Fruit fly (Drosophila melanogaster) whole organism, embryonic: Measurements from ENCODE around the gene Flad1.

ENCODE experiments used
- BEAF-32 ChIP-seq: fragments of 200-800 bp; sonication (Bioruptor generic); optimal IDR thresholded peaks from 3 replicates; lab custom pipeline; 2017; ENCODE audit warnings: missing biosample characterization, missing genetic modification characterization, mild to moderate bottlenecking, moderate library complexity, missing genetic modification reagents
- Bgb ChIP-seq: fragments of 200-800 bp; sonication (Bioruptor generic); IDR thresholded peaks from 2 replicates; pipeline ENCODE4 v1.3.6; 2022; ENCODE audit warnings: missing biosample characterization, missing genetic modification characterization; ENCODE audit not compliant: partially characterized antibody
- CG12104 ChIP-seq: fragments of 200-800 bp; sonication (Bioruptor generic); optimal IDR thresholded peaks from 3 replicates; lab custom pipeline; 2016; ENCODE audit warnings: missing biosample characterization, missing genetic modification characterization
- CG13624 ChIP-seq: fragments of 200-800 bp; sonication (Bioruptor generic); optimal IDR thresholded peaks from 2 replicates; lab custom pipeline; 2016; ENCODE audit warnings: missing biosample characterization, missing genetic modification characterization
- CG14860 ChIP-seq: fragments of 200-800 bp; sonication (Bioruptor generic); IDR thresholded peaks from 3 replicates; pipeline ENCODE4 v1.3.6; 2022; ENCODE audit warnings: missing biosample characterization, missing genetic modification characterization; ENCODE audit not compliant: partially characterized antibody
- CG17385 ChIP-seq: fragments of 200-800 bp; sonication (Bioruptor generic); optimal IDR thresholded peaks from 3 replicates; lab custom pipeline; 2018; ENCODE audit warnings: missing biosample characterization, mild to moderate bottlenecking, missing genetic modification characterization
- CG17568 ChIP-seq: fragments of 200-800 bp; sonication (Bioruptor generic); optimal IDR thresholded peaks from 2 replicates; lab custom pipeline; 2018; ENCODE audit warnings: missing biosample characterization, mild to moderate bottlenecking, missing genetic modification characterization, moderate library complexity
- CG2129 ChIP-seq: fragments of 200-800 bp; sonication (Bioruptor generic); IDR thresholded peaks from 2 replicates; pipeline ENCODE4 v1.3.6; 2022; ENCODE audit warnings: missing biosample characterization, missing genetic modification characterization; ENCODE audit not compliant: partially characterized antibody
- CG30431 ChIP-seq: fragments of 200-800 bp; sonication (Bioruptor generic); optimal IDR thresholded peaks from 2 replicates; lab custom pipeline; 2017; ENCODE audit warnings: missing biosample characterization, missing genetic modification characterization
- CG31388 ChIP-seq: fragments of 200-800 bp; sonication (Bioruptor generic); optimal IDR thresholded peaks from 2 replicates; lab custom pipeline; 2016; ENCODE audit warnings: missing biosample characterization, missing genetic modification characterization
- CG4404 ChIP-seq: fragments of 200-800 bp; sonication (Bioruptor generic); IDR thresholded peaks from 2 replicates; pipeline ENCODE4 v1.3.6; 2022; ENCODE audit warnings: missing biosample characterization, missing genetic modification characterization
- CG6654 ChIP-seq: fragments of 200-800 bp; sonication (Bioruptor generic); optimal IDR thresholded peaks from 2 replicates; lab custom pipeline; 2017; ENCODE audit warnings: missing biosample characterization, mild to moderate bottlenecking, missing genetic modification characterization
- CG7963 ChIP-seq: fragments of 200-800 bp; sonication (Bioruptor generic); IDR thresholded peaks from 3 replicates; pipeline ENCODE4 v1.3.6; 2022; ENCODE audit warnings: missing biosample characterization, missing genetic modification characterization; ENCODE audit not compliant: partially characterized antibody
- CG8290 ChIP-seq, 3 experiments: fragments of 200-800 bp; sonication (Bioruptor generic); optimal IDR thresholded peaks; 2 replicates each; lab custom pipeline; 2016 to 2019; ENCODE audit warnings: missing biosample characterization in 3 of 3, missing genetic modification characterization in 3 of 3, mild to moderate bottlenecking in 2 of 3, moderate library complexity in 1 of 3
- CG8359 ChIP-seq: fragments of 200-800 bp; sonication (Bioruptor generic); optimal IDR thresholded peaks from 2 replicates; lab custom pipeline; 2017; ENCODE audit warnings: missing biosample characterization, mild to moderate bottlenecking, missing genetic modification characterization, borderline replicate concordance
- CG9215 ChIP-seq: fragments of 200-800 bp; sonication (Bioruptor generic); IDR thresholded peaks from 2 replicates; pipeline ENCODE4 v1.3.6; 2022; ENCODE audit warnings: missing biosample characterization, missing genetic modification characterization
- Dip2 ChIP-seq: fragments of 200-800 bp; sonication (Bioruptor generic); IDR thresholded peaks from 2 replicates; pipeline ENCODE4 v1.3.6; 2022; ENCODE audit warnings: missing biosample characterization, missing genetic modification characterization
- Dip3 ChIP-seq: fragments of 200-800 bp; sonication (Bioruptor generic); optimal IDR thresholded peaks from 3 replicates; lab custom pipeline; 2016; ENCODE audit warnings: missing biosample characterization, missing genetic modification characterization
- Dref ChIP-seq: fragments of 200-800 bp; sonication (Bioruptor generic); IDR thresholded peaks from 2 replicates; pipeline ENCODE4 v1.3.6; 2022; ENCODE audit warnings: missing biosample characterization, missing genetic modification characterization
- Fer1 ChIP-seq: fragments of 200-800 bp; sonication (Bioruptor generic); optimal IDR thresholded peaks from 2 replicates; lab custom pipeline; 2017; ENCODE audit warnings: missing biosample characterization, mild to moderate bottlenecking, missing genetic modification characterization
- Hey ChIP-seq: fragments of 200-800 bp; sonication (Bioruptor generic); optimal IDR thresholded peaks from 3 replicates; lab custom pipeline; 2018; ENCODE audit warnings: missing biosample characterization, mild to moderate bottlenecking, missing genetic modification characterization
- Lim3 ChIP-seq: fragments of 200-800 bp; sonication (Bioruptor generic); IDR thresholded peaks from 2 replicates; pipeline ENCODE4 v1.3.6; 2022; ENCODE audit warnings: missing biosample characterization, missing genetic modification characterization
- MBD-R2 ChIP-seq: fragments of 200-800 bp; sonication (Bioruptor generic); IDR thresholded peaks from 2 replicates; pipeline ENCODE4 v1.3.6; 2022; ENCODE audit warnings: missing biosample characterization, missing genetic modification characterization
- MESR4 ChIP-seq: fragments of 200-800 bp; sonication (Bioruptor generic); optimal IDR thresholded peaks from 2 replicates; lab custom pipeline; 2018; ENCODE audit warnings: missing biosample characterization, mild to moderate bottlenecking, missing genetic modification characterization, moderate library complexity
- Opbp ChIP-seq: fragments of 200-800 bp; sonication (Bioruptor generic); IDR thresholded peaks from 3 replicates; pipeline ENCODE4 v1.3.6; 2022; ENCODE audit warnings: missing biosample characterization, missing genetic modification characterization; ENCODE audit not compliant: partially characterized antibody
- Pdp1 ChIP-seq, 2 experiments: fragments of 200-800 bp; sonication (Bioruptor generic); optimal IDR thresholded peaks; 3 replicates each; lab custom pipeline; 2016; ENCODE audit warnings: missing biosample characterization in 2 of 2, missing genetic modification characterization in 2 of 2, mild to moderate bottlenecking in 1 of 2, moderate library complexity in 1 of 2
- Scr ChIP-seq: fragments of 200-800 bp; sonication (Bioruptor generic); IDR thresholded peaks from 2 replicates; pipeline ENCODE4 v1.3.6; 2022; ENCODE audit warnings: missing biosample characterization, missing genetic modification characterization; ENCODE audit not compliant: partially characterized antibody
- Sry-δ ChIP-seq: fragments of 200-800 bp; sonication (Bioruptor generic); optimal IDR thresholded peaks from 2 replicates; lab custom pipeline; 2016; ENCODE audit warnings: missing biosample characterization, missing genetic modification characterization
- Stat92E ChIP-seq, 3 experiments: fragments of >200 bp in 2 of 3; fragments of 200-800 bp in 1 of 3; sonication (Bioruptor generic) in 1 of 3; optimal IDR thresholded peaks; 2 replicates each; lab custom pipeline; 2017 to 2019; ENCODE audit warnings: missing biosample characterization in 3 of 3, missing genetic modification characterization in 3 of 3, mild to moderate bottlenecking in 1 of 3, moderate library complexity in 1 of 3
- amos ChIP-seq: fragments of 200-800 bp; sonication (Bioruptor generic); IDR thresholded peaks from 2 replicates; pipeline ENCODE4 v1.3.6; 2022; ENCODE audit warnings: missing biosample characterization, missing genetic modification characterization; ENCODE audit not compliant: partially characterized antibody
- ap ChIP-seq: fragments of 200-800 bp; sonication (Bioruptor generic); IDR thresholded peaks from 2 replicates; pipeline ENCODE4 v1.3.6; 2022; ENCODE audit warnings: missing biosample characterization, missing genetic modification characterization
- ato ChIP-seq: fragments of 200-800 bp; sonication (Bioruptor generic); IDR thresholded peaks from 2 replicates; pipeline ENCODE4 v1.3.6; 2022; ENCODE audit warnings: missing biosample characterization, missing genetic modification characterization; ENCODE audit not compliant: partially characterized antibody
- bbx ChIP-seq: fragments of 200-800 bp; sonication (Bioruptor generic); IDR thresholded peaks from 2 replicates; pipeline ENCODE4 v1.3.6; 2022; ENCODE audit warnings: missing biosample characterization, missing genetic modification characterization; ENCODE audit not compliant: partially characterized antibody
- bsh ChIP-seq, 2 experiments: fragments of 200-800 bp; sonication (Bioruptor generic); optimal IDR thresholded peaks; 2 replicates each; lab custom pipeline; 2017 to 2018; ENCODE audit warnings: mild to moderate bottlenecking in 2 of 2, missing biosample characterization in 2 of 2, missing genetic modification characterization in 2 of 2, moderate library complexity in 1 of 2
- chinmo ChIP-seq: fragments of 200-800 bp; sonication (Bioruptor generic); IDR thresholded peaks from 4 replicates; pipeline ENCODE4 v1.3.6; 2022; ENCODE audit warnings: missing biosample characterization, missing genetic modification characterization; ENCODE audit not compliant: partially characterized antibody
- gro ChIP-seq: fragments of 200-800 bp; sonication (Bioruptor generic); optimal IDR thresholded peaks from 2 replicates; lab custom pipeline; 2016; ENCODE audit warnings: missing biosample characterization, missing genetic modification characterization
- knrl ChIP-seq: fragments of 200-800 bp; sonication (Bioruptor generic); IDR thresholded peaks from 3 replicates; pipeline ENCODE4 v1.3.6; 2022; ENCODE audit warnings: missing biosample characterization, missing genetic modification characterization; ENCODE audit not compliant: partially characterized antibody
- nerfin-2 ChIP-seq: fragments of 200-800 bp; sonication (Bioruptor generic); IDR thresholded peaks from 2 replicates; pipeline ENCODE4 v1.3.6; 2022; ENCODE audit warnings: missing biosample characterization, missing genetic modification characterization; ENCODE audit not compliant: partially characterized antibody
- pzg ChIP-seq: fragments of 200-800 bp; sonication (Bioruptor generic); optimal IDR thresholded peaks from 3 replicates; lab custom pipeline; 2018; ENCODE audit warnings: missing biosample characterization, mild to moderate bottlenecking, missing genetic modification characterization, moderate library complexity
- schlank ChIP-seq: fragments of 200-800 bp; sonication (Bioruptor generic); optimal IDR thresholded peaks from 2 replicates; lab custom pipeline; 2018; ENCODE audit warnings: missing biosample characterization, mild to moderate bottlenecking, missing genetic modification characterization
- scrt ChIP-seq: fragments of 200-800 bp; sonication (Bioruptor generic); optimal IDR thresholded peaks from 2 replicates; lab custom pipeline; 2018; ENCODE audit warnings: missing biosample characterization, mild to moderate bottlenecking, missing genetic modification characterization, moderate library complexity
- slbo ChIP-seq: fragments of 200-800 bp; sonication (Bioruptor generic); IDR thresholded peaks from 2 replicates; pipeline ENCODE4 v1.3.6; 2022; ENCODE audit warnings: missing biosample characterization, missing genetic modification characterization
- slou ChIP-seq: fragments of 200-800 bp; sonication (Bioruptor generic); optimal IDR thresholded peaks from 3 replicates; lab custom pipeline; 2016; ENCODE audit warnings: missing biosample characterization, missing genetic modification characterization
- vnd ChIP-seq: fragments of 200-800 bp; sonication (Bioruptor generic); IDR thresholded peaks from 3 replicates; pipeline ENCODE4 v1.3.6; 2022; ENCODE audit warnings: missing biosample characterization, missing genetic modification characterization; ENCODE audit not compliant: partially characterized antibody

Flad1 gene

dm6 chrX:12909577-12910426 lies 6.5 kb upstream of the Flad1 start, which contains the start of the genes Brms1 and CG4645 (continued):
- TF ChIP-seq CG17568 (GFP tag; lab: Kevin White, UChicago) (no peak), chinmo (GFP tag; lab: Robert Waterston, UW) (no peak), BEAF-32 (peak; percentile 61), slou (GFP tag; lab: Kevin White, UChicago) (peak; percentile 43), Lim3 (no peak), CG8359 (GFP tag; lab: Kevin White, UChicago) (no peak), CG31388 (GFP tag; lab: Kevin White, UChicago) (no peak), scrt (GFP tag; lab: Kevin White, UChicago) (no peak), Dip2 (GFP tag; lab: Robert Waterston, UW) (no peak), ap (GFP tag; lab: Robert Waterston, UW) (no peak), Fer1 (GFP tag; lab: Kevin White, UChicago) (no peak), gro (no peak), bsh (GFP tag; optimal IDR thresholded peaks at IDR 0.05; lab: Kevin White, UChicago) (peak in 1 of 2 experiments; percentile 16), CG4404 (GFP tag; lab: Robert Waterston, UW) (peak; percentile 75), ato (GFP tag; lab: Robert Waterston, UW) (no peak), CG17385 (GFP tag; lab: Kevin White, UChicago) (peak; percentile 30), CG13624 (GFP tag; lab: Kevin White, UChicago) (no peak), CG12104 (GFP tag; lab: Kevin White, UChicago) (peak; percentile 6), Dip3 (no peak), slbo (GFP tag; lab: Robert Waterston, UW) (peak; percentile 64)
- TF ChIP-seq, all 482 proteins: peak for 198

dm6 chrX:12906914-12907313 lies 3.6 kb upstream of the Flad1 start, which contains the start of gene mRpL49:
Gene mRpL49, plus strand, starts transcription at chrX:12907105.
- TF ChIP-seq Stat92E (GFP tag; optimal IDR thresholded peaks at IDR 0.05; lab: Kevin White, UChicago) (no peak), schlank (tag; lab: Kevin White, UChicago) (no peak), CG13624 (GFP tag; lab: Kevin White, UChicago) (no peak), vnd (0 out of 3 replicates have a peak, but pooled peaks have one; percentile 28), Sry-δ (GFP tag; lab: Kevin White, UChicago) (peak; percentile 37), Bgb (GFP tag; lab: Robert Waterston, UW) (peak; percentile 47; the same call in 1 of the 2 replicates), amos (peak; percentile 39; the same call in 1 of the 2 replicates), MBD-R2 (GFP tag; lab: Robert Waterston, UW) (peak; percentile 53; the same call in 1 of the 2 replicates), Scr (GFP tag; lab: Robert Waterston, UW) (0 out of 2 replicates have a peak, but pooled peaks have one; percentile 27), CG14860 (peak; percentile 47; the same call in 1 of the 3 replicates), Opbp (GFP tag; lab: Robert Waterston, UW) (peak; percentile 23; the same call in 1 of the 3 replicates), CG6654 (GFP tag; lab: Kevin White, UChicago) (no peak), CG7963 (0 out of 3 replicates have a peak, but pooled peaks have one; percentile 6), Dref (GFP tag; lab: Robert Waterston, UW) (peak; percentile 71), knrl (GFP tag; lab: Robert Waterston, UW) (0 out of 3 replicates have a peak, but pooled peaks have one; percentile 33), pzg (GFP tag; lab: Kevin White, UChicago) (peak; percentile 34), CG9215 (GFP tag; lab: Robert Waterston, UW) (no peak), CG30431 (GFP tag; lab: Kevin White, UChicago) (no peak), Pdp1 (GFP tag; optimal IDR thresholded peaks at IDR 0.05; lab: Kevin White, UChicago) (peak in 1 of 2 experiments; percentile 63), CG8290 (GFP tag; optimal IDR thresholded peaks at IDR 0.05; lab: Kevin White, UChicago) (no peak), CG8290 (tag; optimal IDR thresholded peaks at IDR 0.05; lab: Kevin White, UChicago) (peak in 1 of 2 experiments; percentile 23), CG2129 (GFP tag; lab: Robert Waterston, UW) (no peak), ato (GFP tag; lab: Robert Waterston, UW) (0 out of 2 replicates have a peak, but pooled peaks have one; percentile 13), nerfin-2 (GFP tag; lab: Robert Waterston, UW) (0 out of 2 replicates have a peak, but pooled peaks have one; percentile 43), MESR4 (GFP tag; lab: Kevin White, UChicago) (peak; percentile 41), Hey (tag; lab: Kevin White, UChicago) (no peak), bbx (GFP tag; lab: Robert Waterston, UW) (peak; percentile 59)
